Fruit fly (Drosophila melanogaster): ENCODE measurements around the gene kz.

kz gene

DNA sequence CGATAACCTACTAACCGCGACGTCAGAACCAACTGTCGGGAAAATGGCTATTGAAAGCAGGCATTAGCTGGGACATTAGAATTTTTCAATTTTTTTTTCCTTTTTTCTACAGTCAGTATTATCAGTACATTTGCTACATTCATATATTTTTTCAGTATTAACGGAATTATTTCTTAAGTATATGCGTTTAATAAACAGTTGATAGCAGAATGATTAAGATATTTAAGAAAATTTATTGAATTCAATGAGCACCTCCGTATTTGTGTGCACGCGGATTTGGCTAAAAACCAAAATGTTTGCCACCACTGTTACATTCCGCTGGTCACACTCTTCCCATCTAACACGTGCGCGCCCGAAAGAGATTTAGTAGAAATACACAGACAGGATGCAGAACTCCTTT is 20.7 kb upstream of the kz start, which contains the start of the genes temp and CG3071:
TSS of gene temp (minus strand) at position 5 of the 400 bp plus-strand sequence.
TSS of gene CG3071 (plus strand) at position 327 of the 400 bp plus-strand sequence.
- TF ChIP-seq Snoo (tag; optimal IDR thresholded peaks at IDR 0.05): peak; percentile 21
- TF ChIP-seq CG8159 (tag; optimal IDR thresholded peaks at IDR 0.05): peak; percentile 53
- TF ChIP-seq CG9948 (tag; optimal IDR thresholded peaks at IDR 0.05): peak; percentile 28
- TF ChIP-seq CG13204 (GFP tag; optimal IDR thresholded peaks at IDR 0.05): no peak
- no peak for TF ChIP-seq CG10348 (GFP tag; IDR thresholded peaks at IDR 0.05)
- no peak for TF ChIP-seq Ets98B (GFP tag; IDR thresholded peaks at IDR 0.05)
- TF ChIP-seq CG32121 (GFP tag; IDR thresholded peaks at IDR 0.05): no peak
- no peak for TF ChIP-seq CG12605 (GFP tag; IDR thresholded peaks at IDR 0.05)
- peak; percentile 10 for TF ChIP-seq CG8301 (tag; optimal IDR thresholded peaks at IDR 0.05)
- peak; percentile 26 for TF ChIP-seq Pif1A (GFP tag; optimal IDR thresholded peaks at IDR 0.05)
- peak; percentile 56 for TF ChIP-seq CG15710 (tag; optimal IDR thresholded peaks at IDR 0.05)
- no peak for TF ChIP-seq gl (tag; optimal IDR thresholded peaks at IDR 0.05)
- TF ChIP-seq CG17806 (tag; optimal IDR thresholded peaks at IDR 0.05): peak; percentile 12

DNA sequence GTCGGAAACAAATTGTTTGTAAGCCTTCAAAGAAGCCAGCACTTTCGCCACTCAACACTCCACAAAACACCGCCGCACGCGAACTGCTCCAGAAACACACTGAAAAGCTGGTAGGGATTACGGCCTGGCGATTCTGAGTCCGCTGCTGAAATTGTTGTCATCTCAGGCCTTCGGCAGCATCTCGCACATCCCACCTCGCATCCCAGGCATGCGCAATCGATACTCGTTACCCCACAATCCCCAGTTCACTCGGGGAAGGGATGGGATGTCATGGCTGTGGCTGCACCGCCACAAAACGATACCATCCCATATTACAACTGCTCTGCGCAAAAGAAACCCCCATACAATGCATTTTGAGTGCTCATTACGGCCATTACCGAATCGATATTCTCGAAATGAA is 17.9 kb upstream of the kz start, which contains the start of gene CG3078:
TSS of gene CG3078 (minus strand) at position 101 of the 400 bp plus-strand sequence.
- no peak for TF ChIP-seq CG10348 (GFP tag; IDR thresholded peaks at IDR 0.05)
- TF ChIP-seq Ets98B (GFP tag; IDR thresholded peaks at IDR 0.05): no peak
- no peak for TF ChIP-seq CG4496 (GFP tag; IDR thresholded peaks at IDR 0.05)
- TF ChIP-seq rn (GFP tag; IDR thresholded peaks at IDR 0.05): no peak
- TF ChIP-seq fd96Ca (GFP tag; IDR thresholded peaks at IDR 0.05): no peak
- no peak for TF ChIP-seq CG17806 (tag; optimal IDR thresholded peaks at IDR 0.05)
- no peak for TF ChIP-seq D1 (tag; optimal IDR thresholded peaks at IDR 0.05)
- TF ChIP-seq CG14655 (GFP tag; optimal IDR thresholded peaks at IDR 0.05): no peak

DNA sequence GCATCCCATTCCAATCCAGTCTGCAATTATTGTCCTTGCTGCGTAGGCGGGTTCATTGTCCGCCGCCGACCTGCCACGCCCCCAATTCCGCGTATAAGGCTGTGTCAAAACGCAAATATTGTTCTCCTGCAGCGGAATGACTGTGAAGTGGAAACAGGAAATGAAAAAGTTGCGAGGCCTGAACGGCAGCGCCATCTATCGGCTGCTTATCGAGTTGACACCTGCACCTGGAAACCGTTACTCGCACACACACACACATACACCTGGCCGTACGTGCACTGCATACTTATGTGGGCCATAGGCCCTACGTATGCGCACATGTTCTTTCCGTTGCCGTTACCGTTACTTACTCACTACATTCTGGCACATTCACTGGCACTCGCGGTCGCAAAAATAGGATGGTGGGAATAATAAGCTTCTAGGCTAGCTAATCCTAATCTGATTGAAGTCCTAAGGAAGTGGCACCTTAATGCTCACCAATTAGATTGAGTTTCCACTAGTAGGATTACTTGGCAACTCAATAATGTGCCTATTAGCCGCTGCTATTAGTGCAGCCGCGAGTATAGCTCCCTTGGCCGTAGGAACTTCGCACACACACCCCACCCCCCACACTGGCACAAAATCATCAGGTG is 16.9 kb upstream of the kz start:
- TF ChIP-seq CG8159 (tag; optimal IDR thresholded peaks at IDR 0.05) (peak; percentile 39), Ets98B (GFP tag; IDR thresholded peaks at IDR 0.05) (no peak), CG12605 (GFP tag; IDR thresholded peaks at IDR 0.05) (no peak), CG13204 (GFP tag; optimal IDR thresholded peaks at IDR 0.05) (no peak), Pif1B (GFP tag; optimal IDR thresholded peaks at IDR 0.05) (no peak), CG15710 (tag; optimal IDR thresholded peaks at IDR 0.05) (peak; percentile 19), EcR (GFP tag; optimal IDR thresholded peaks at IDR 0.05) (no peak), D1 (tag; optimal IDR thresholded peaks at IDR 0.05) (no peak), rn (GFP tag; IDR thresholded peaks at IDR 0.05) (no peak), fd96Ca (GFP tag; IDR thresholded peaks at IDR 0.05) (peak; percentile 58; the same call in 1 of the 3 replicates), CG17806 (tag; optimal IDR thresholded peaks at IDR 0.05) (peak; percentile 25), CG32121 (GFP tag; IDR thresholded peaks at IDR 0.05) (peak; percentile 41; the same call in 1 of the 2 replicates), Snoo (tag; optimal IDR thresholded peaks at IDR 0.05) (no peak), CG9948 (tag; optimal IDR thresholded peaks at IDR 0.05) (peak; percentile 6), CG14655 (GFP tag; optimal IDR thresholded peaks at IDR 0.05) (no peak), CG10348 (GFP tag; IDR thresholded peaks at IDR 0.05) (no peak), CG4496 (GFP tag; IDR thresholded peaks at IDR 0.05) (peak; percentile 54; the same call in 2 of the 3 replicates), gl (tag; optimal IDR thresholded peaks at IDR 0.05) (no peak), Pif1A (GFP tag; optimal IDR thresholded peaks at IDR 0.05) (no peak), CG8301 (tag; optimal IDR thresholded peaks at IDR 0.05) (peak; percentile 27)

dm6 chrX:2255035-2255434 is 13.2 kb upstream of the kz start:
- TF ChIP-seq Ets98B (GFP tag; IDR thresholded peaks at IDR 0.05) (peak; percentile 22; the same call in 1 of the 2 replicates), CG8159 (tag; optimal IDR thresholded peaks at IDR 0.05) (no peak), EcR (GFP tag; optimal IDR thresholded peaks at IDR 0.05) (peak; percentile 68)

- peak; percentile 75 for TF ChIP-seq CG32121 (GFP tag; IDR thresholded peaks at IDR 0.05)
- TF ChIP-seq CG15710 (tag; optimal IDR thresholded peaks at IDR 0.05): no peak
- peak; percentile 55; the same call in 1 of the 3 replicates for TF ChIP-seq CG4496 (GFP tag; IDR thresholded peaks at IDR 0.05)
- peak; percentile 73 for TF ChIP-seq Ets98B (GFP tag; IDR thresholded peaks at IDR 0.05)
- TF ChIP-seq fd96Ca (GFP tag; IDR thresholded peaks at IDR 0.05): peak; percentile 70; the same call in 2 of the 3 replicates
- no peak for TF ChIP-seq Pif1B (GFP tag; optimal IDR thresholded peaks at IDR 0.05)
Measured at dm6 chrX:2254020-2254626, 12.3 kb upstream of the kz start, which contains the start of gene CG3091. TSS of gene CG3091 (minus strand) at chrX:2254197.

DNA sequence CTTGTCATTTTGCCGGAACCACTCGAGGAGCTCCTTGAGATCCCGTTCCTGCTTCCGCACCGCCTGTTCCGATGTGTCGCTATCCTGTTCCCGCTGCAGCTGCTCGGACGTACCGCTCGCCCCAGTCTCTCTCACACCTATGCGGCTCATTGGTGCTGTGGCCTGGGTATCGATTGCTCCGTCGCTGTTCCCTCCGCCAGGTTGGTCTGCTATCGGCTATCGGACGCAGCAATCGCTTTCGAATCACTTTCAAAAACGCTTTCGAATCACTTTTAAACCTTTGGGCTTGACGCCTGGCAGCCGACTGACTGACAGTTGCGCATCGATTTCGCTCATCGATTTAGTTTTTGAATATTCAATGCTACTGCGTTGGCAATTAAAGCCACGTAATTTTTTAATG is 9.9 kb upstream of the kz start, which contains the start of gene CG3191:
TSS of gene CG3191 (minus strand) at position 306 of the 400 bp plus-strand sequence.
- 0 out of 3 replicates have a peak, but pooled peaks have one; percentile 21 for TF ChIP-seq CG4496 (GFP tag; IDR thresholded peaks at IDR 0.05)
- TF ChIP-seq CG8301 (tag; optimal IDR thresholded peaks at IDR 0.05): no peak

DNA sequence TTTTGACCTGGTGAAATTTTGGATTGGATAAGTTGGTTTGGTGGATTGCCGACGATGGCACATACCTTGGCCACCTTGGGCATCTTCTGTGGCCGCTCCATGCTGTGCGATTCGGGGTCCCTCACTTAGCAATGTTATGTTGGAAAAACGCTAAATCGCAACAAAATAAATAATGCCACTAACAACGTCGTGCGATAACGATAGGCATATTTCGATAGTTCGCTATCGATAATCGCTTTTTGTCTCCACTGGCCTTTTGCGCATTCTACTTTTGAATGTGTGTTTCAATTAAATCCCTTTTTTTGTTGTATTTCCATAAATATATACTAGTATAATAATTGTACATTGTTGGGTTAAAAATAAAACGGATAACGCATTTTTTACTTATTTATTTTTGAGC is 7.9 kb upstream of the kz start, which contains the start of gene crn:
TSS of gene crn (minus strand) at position 221 of the 400 bp plus-strand sequence.
- no peak for TF ChIP-seq CG8159 (tag; optimal IDR thresholded peaks at IDR 0.05)
- no peak for TF ChIP-seq CG12605 (GFP tag; IDR thresholded peaks at IDR 0.05)
- TF ChIP-seq Ets98B (GFP tag; IDR thresholded peaks at IDR 0.05): no peak
- TF ChIP-seq CG34367 (tag; optimal IDR thresholded peaks at IDR 0.05): no peak
- TF ChIP-seq CG9948 (tag; optimal IDR thresholded peaks at IDR 0.05): no peak
- no peak for TF ChIP-seq CG15710 (tag; optimal IDR thresholded peaks at IDR 0.05)
- TF ChIP-seq CG13204 (GFP tag; optimal IDR thresholded peaks at IDR 0.05): no peak
- TF ChIP-seq fd96Ca (GFP tag; IDR thresholded peaks at IDR 0.05): no peak
- no peak for TF ChIP-seq CG8301 (tag; optimal IDR thresholded peaks at IDR 0.05)
- no peak for TF ChIP-seq EcR (GFP tag; optimal IDR thresholded peaks at IDR 0.05)
- TF ChIP-seq rn (GFP tag; IDR thresholded peaks at IDR 0.05): no peak
- TF ChIP-seq Snoo (tag; optimal IDR thresholded peaks at IDR 0.05): no peak
- no peak for TF ChIP-seq gl (tag; optimal IDR thresholded peaks at IDR 0.05)

Measured in whole organism, pupa.